Worm (Caenorhabditis elegans): Measurements from ENCODE around the gene C05D9.9.

The C05D9.9 gene

ce11 chrX:1103702-1104262, 20.3 kb downstream of the C05D9.9 start, which contains the start of gene ife-4 (continued):
- TF ChIP-seq nhr-28 (tag; optimal IDR thresholded peaks at IDR 0.05) (no peak), nhr-11 (tag; optimal IDR thresholded peaks at IDR 0.05) (no peak), unc-130 (tag; optimal IDR thresholded peaks at IDR 0.05) (no peak), fkh-4 (tag; optimal IDR thresholded peaks at IDR 0.05; ENCODE audit: borderline replicate concordance) (no peak), lin-14 (GFP tag; optimal IDR thresholded peaks at IDR 0.05) (peak; percentile 85), unc-86 (tag; optimal IDR thresholded peaks at IDR 0.05) (peak; percentile 39), irx-1 (tag; optimal IDR thresholded peaks at IDR 0.05) (no peak)

DNA sequence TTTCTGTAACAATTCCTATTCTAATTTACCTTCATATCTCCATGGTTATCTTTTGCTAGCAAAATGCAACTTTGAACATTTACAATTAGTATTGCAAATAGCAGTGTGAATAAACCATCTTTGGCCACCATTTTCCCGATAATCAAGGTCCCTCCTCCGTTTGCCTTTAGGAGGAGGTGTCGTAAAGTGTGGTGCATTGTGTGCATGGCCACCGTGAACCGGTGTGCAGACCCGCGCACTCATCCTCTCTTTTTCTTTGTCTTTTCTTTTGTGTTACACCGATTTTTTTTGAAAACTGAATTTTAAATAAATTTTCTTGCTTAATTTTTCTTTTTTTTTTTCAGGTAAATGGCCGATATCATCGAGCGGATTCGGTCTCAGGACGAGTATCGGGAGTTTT, 27.2 kb downstream of the C05D9.9 start, which contains the start of the genes pigx-1 and rme-6:
TSS of gene pigx-1 (minus strand) at position 206 of the 400 bp plus-strand sequence.
TSS of gene rme-6 (plus strand) at position 345 of the 400 bp plus-strand sequence.
- TF ChIP-seq mdl-1 (tag; optimal IDR thresholded peaks at IDR 0.05) = peak in 1 of 2 experiments; percentile 31
- TF ChIP-seq dpl-1 (GFP tag; optimal IDR thresholded peaks at IDR 0.05) = no peak
- TF ChIP-seq efl-1 (optimal IDR thresholded peaks at IDR 0.05) = peak; percentile 13 to 14
- peak in 1 of 2 experiments; percentile 45 for TF ChIP-seq efl-1 (GFP tag; optimal IDR thresholded peaks at IDR 0.05 in 1 of 2)
- no peak for TF ChIP-seq alr-1 (tag; optimal IDR thresholded peaks at IDR 0.05; ENCODE audit: borderline replicate concordance)
- TF ChIP-seq lir-3 (tag; optimal IDR thresholded peaks at IDR 0.05; ENCODE audit: poor library complexity) = no peak
- TF ChIP-seq sup-37 (GFP tag; optimal IDR thresholded peaks at IDR 0.05) = no peak
- no peak for TF ChIP-seq nhr-77 (tag; optimal IDR thresholded peaks at IDR 0.05)
- TF ChIP-seq lsy-2 (tag; optimal IDR thresholded peaks at IDR 0.05) = peak in 1 of 2 experiments; percentile 39
- no peak for TF ChIP-seq aly-2 (tag; optimal IDR thresholded peaks at IDR 0.05)
- TF ChIP-seq xbp-1 (tag; optimal IDR thresholded peaks at IDR 0.05) = peak; percentile 1
- TF ChIP-seq dsc-1 (tag; optimal IDR thresholded peaks at IDR 0.05) = no peak
- no peak for TF ChIP-seq nhr-237 (tag; optimal IDR thresholded peaks at IDR 0.05)
- no peak for TF ChIP-seq hlh-4 (tag; optimal IDR thresholded peaks at IDR 0.05)
- TF ChIP-seq grh-1 (GFP tag; IDR thresholded peaks at IDR 0.05) = no peak
- TF ChIP-seq lin-39 (tag; optimal IDR thresholded peaks at IDR 0.05) = no peak
- no peak for TF ChIP-seq ces-1 (GFP tag; optimal IDR thresholded peaks at IDR 0.05)
- no peak for TF ChIP-seq isw-1 (GFP tag; IDR thresholded peaks at IDR 0.05)
- TF ChIP-seq nhr-47 (tag; optimal IDR thresholded peaks at IDR 0.05) = peak; percentile 36
- peak; percentile 18 for TF ChIP-seq swsn-7 (tag; optimal IDR thresholded peaks at IDR 0.05)
- TF ChIP-seq aha-1 (tag; optimal IDR thresholded peaks at IDR 0.05) = no peak
- TF ChIP-seq egl-13 (tag; optimal IDR thresholded peaks at IDR 0.05) = no peak
- TF ChIP-seq elt-3 (tag; optimal IDR thresholded peaks at IDR 0.05) = no peak
- peak; percentile 34 for TF ChIP-seq nhr-71 (tag; optimal IDR thresholded peaks at IDR 0.05)
- TF ChIP-seq sox-4 (tag; optimal IDR thresholded peaks at IDR 0.05) = no peak
- TF ChIP-seq snu-23 (GFP tag; optimal IDR thresholded peaks at IDR 0.05) = peak; percentile 55
- TF ChIP-seq nhr-11 (tag; optimal IDR thresholded peaks at IDR 0.05) = no peak
- no peak for TF ChIP-seq nhr-76 (tag; optimal IDR thresholded peaks at IDR 0.05)
- TF ChIP-seq Y116A8C.19 (tag; optimal IDR thresholded peaks at IDR 0.05; ENCODE audit: borderline replicate concordance) = no peak
- TF ChIP-seq nhr-19 (GFP tag; conservative IDR thresholded peaks at IDR 0.05) = no peak
- TF ChIP-seq efl-3 (GFP tag; optimal IDR thresholded peaks at IDR 0.05) = no peak
- TF ChIP-seq ceh-90 (tag; optimal IDR thresholded peaks at IDR 0.05) = no peak
- no peak for TF ChIP-seq zag-1 (tag; optimal IDR thresholded peaks at IDR 0.05)
- TF ChIP-seq fkh-8 (tag; optimal IDR thresholded peaks at IDR 0.05) = no peak
- TF ChIP-seq ztf-11 (tag; optimal IDR thresholded peaks at IDR 0.05) = no peak
- no peak for TF ChIP-seq nhr-90 (tag; optimal IDR thresholded peaks at IDR 0.05; ENCODE audit: poor library complexity)
- TF ChIP-seq nhr-12 (tag; optimal IDR thresholded peaks at IDR 0.05) = no peak
- TF ChIP-seq sptf-1 (tag; optimal IDR thresholded peaks at IDR 0.05) = no peak
- TF ChIP-seq nhr-20 (tag; optimal IDR thresholded peaks at IDR 0.05) = no peak
- no peak for TF ChIP-seq fos-1 (tag; optimal IDR thresholded peaks at IDR 0.05)
- TF ChIP-seq C16A3.4 (tag; optimal IDR thresholded peaks at IDR 0.05) = no peak
- TF ChIP-seq ceh-63 (GFP tag; optimal IDR thresholded peaks at IDR 0.05) = no peak
- no peak for TF ChIP-seq C34B4.2 (tag; optimal IDR thresholded peaks at IDR 0.05)
- TF ChIP-seq pax-3 (tag; optimal IDR thresholded peaks at IDR 0.05) = no peak
- no peak for TF ChIP-seq irx-1 (tag; optimal IDR thresholded peaks at IDR 0.05)
- no peak for TF ChIP-seq lin-15B (tag; optimal IDR thresholded peaks at IDR 0.05)
